Fruit fly (Drosophila melanogaster): ENCODE results near the gene CG5011.

CG5011 gene

dm6 chr2L:1185642-1186497 lies 14.6 kb upstream of the CG5011 start, which contains the start of gene CG5001 (continued):
- TF ChIP-seq Max (GFP tag; optimal IDR thresholded peaks at IDR 0.05) (peak; percentile 70), ftz-f1 (GFP tag; optimal IDR thresholded peaks at IDR 0.05) (peak; percentile 40), CG1602 (GFP tag; optimal IDR thresholded peaks at IDR 0.05) (peak; percentile 73), CG5953 (GFP tag; IDR thresholded peaks at IDR 0.05) (peak; percentile 74; the same call in 1 of the 2 replicates), en (GFP tag; optimal IDR thresholded peaks at IDR 0.05) (peak; percentile 58), nerfin-1 (tag; optimal IDR thresholded peaks at IDR 0.05) (peak; percentile 86), Spps (tag; optimal IDR thresholded peaks at IDR 0.05) (peak; percentile 73), CG6683 (GFP tag; optimal IDR thresholded peaks at IDR 0.05) (peak; percentile 83), CG15479 (GFP tag; optimal IDR thresholded peaks at IDR 0.05) (no peak), esg (GFP tag; conservative IDR thresholded peaks at IDR 0.05) (peak; percentile 74), Atf-2 (GFP tag; optimal IDR thresholded peaks at IDR 0.05) (peak; percentile 54), Atf3 (GFP tag; optimal IDR thresholded peaks at IDR 0.05) (peak; percentile 28), CG10267 (tag; optimal IDR thresholded peaks at IDR 0.05) (peak; percentile 81), CG16779 (GFP tag; IDR thresholded peaks at IDR 0.05) (peak; percentile 59; the same call in 1 of the 2 replicates), kay (GFP tag; optimal IDR thresholded peaks at IDR 0.05) (peak; percentile 93), Ravus (GFP tag; IDR thresholded peaks at IDR 0.05) (peak; percentile 36; the same call in 1 of the 2 replicates), CG12299 (tag; optimal IDR thresholded peaks at IDR 0.05) (peak; percentile 81), CkIIα-i1 (GFP tag; IDR thresholded peaks at IDR 0.05) (no peak), CG12104 (GFP tag; optimal IDR thresholded peaks at IDR 0.05) (peak; percentile 64), bigmax (GFP tag; optimal IDR thresholded peaks at IDR 0.05) (no peak), kni (GFP tag; optimal IDR thresholded peaks at IDR 0.05) (peak; percentile 54), psq (GFP tag; optimal IDR thresholded peaks at IDR 0.05) (peak; percentile 59), Sox100B (GFP tag; optimal IDR thresholded peaks at IDR 0.05) (no peak), CoRest (tag; optimal IDR thresholded peaks at IDR 0.05) (peak; percentile 89), hb (GFP tag; IDR thresholded peaks at IDR 0.05; ENCODE audit: partially characterized antibody) (no peak), tx (GFP tag; optimal IDR thresholded peaks at IDR 0.05) (peak; percentile 66), CG12744 (GFP tag; optimal IDR thresholded peaks at IDR 0.05) (peak; percentile 56), HLH3B (GFP tag; IDR thresholded peaks at IDR 0.05) (peak; percentile 89), CG43689 (GFP tag; IDR thresholded peaks at IDR 0.05) (peak; percentile 47; the same call in 1 of the 2 replicates), luna (GFP tag; optimal IDR thresholded peaks at IDR 0.05) (no peak), CG16813 (GFP tag; IDR thresholded peaks at IDR 0.05; ENCODE audit: partially characterized antibody) (peak; percentile 35; the same call in 1 of the 3 replicates), CG7963 (GFP tag; IDR thresholded peaks at IDR 0.05; ENCODE audit: partially characterized antibody) (no peak), dmrt11E (tag; optimal IDR thresholded peaks at IDR 0.05) (peak; percentile 58), pho (GFP tag; optimal IDR thresholded peaks at IDR 0.05) (peak; percentile 69), CG8944 (GFP tag; optimal IDR thresholded peaks at IDR 0.05) (peak; percentile 50), Neu2 (GFP tag; optimal IDR thresholded peaks at IDR 0.05; ENCODE audit: borderline replicate concordance) (no peak), CG11696 (GFP tag; IDR thresholded peaks at IDR 0.05) (peak; percentile 77), nmo (GFP tag; optimal IDR thresholded peaks at IDR 0.05) (peak; percentile 87), Mrtf (GFP tag; IDR thresholded peaks at IDR 0.05) (peak; percentile 84), Awh (GFP tag; IDR thresholded peaks at IDR 0.05) (peak; percentile 94), Dip3 (GFP tag; optimal IDR thresholded peaks at IDR 0.05) (peak; percentile 41), lola (GFP tag; optimal IDR thresholded peaks at IDR 0.05) (peak in 1 of 3 experiments; percentile 75), cas (GFP tag; IDR thresholded peaks at IDR 0.05) (peak; percentile 81; the same call in 1 of the 2 replicates), CG8281 (tag; optimal IDR thresholded peaks at IDR 0.05) (peak; percentile 51), NC2β (GFP tag; optimal IDR thresholded peaks at IDR 0.05) (peak; percentile 60), CG15011 (GFP tag; optimal IDR thresholded peaks at IDR 0.05) (no peak), fu2 (GFP tag; optimal IDR thresholded peaks at IDR 0.05) (peak; percentile 33)

Data from whole organism, embryonic.